Worm (Caenorhabditis elegans): Measurements from ENCODE around the gene F07C6.4.
"Not testable (repeated sequence)": the region's sequence is repeated elsewhere in the genome, so short reads cannot be mapped to it uniquely, and the experiment has no call there.

The F07C6.4 gene

DNA sequence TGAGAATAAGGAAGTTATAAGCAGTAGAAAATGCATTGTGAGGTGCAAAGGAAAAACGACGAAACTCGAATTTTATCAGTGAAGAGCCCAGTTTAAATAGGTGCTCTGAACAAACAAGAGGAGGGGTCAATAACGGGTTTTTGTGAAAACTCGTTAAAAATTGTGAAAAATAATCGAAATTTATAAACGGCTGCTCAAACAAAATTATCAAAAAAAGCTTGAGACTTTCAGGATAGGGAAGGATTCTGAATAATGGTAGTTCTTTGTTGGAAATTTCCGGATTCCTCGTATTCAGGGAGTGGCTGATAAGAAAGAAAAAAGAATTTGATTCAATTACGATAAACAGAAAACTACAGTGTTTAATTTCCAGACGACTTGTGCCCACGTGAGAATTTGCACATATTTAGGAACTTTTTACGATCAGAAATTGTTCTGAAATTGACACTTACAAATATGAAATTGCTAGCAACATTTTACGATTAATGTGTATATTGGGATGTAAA is 65.8 kb downstream of the F07C6.4 start, which contains the start of gene clec-187:
clec-187 (minus strand) TSS at position 51 of the 503 bp plus-strand sequence.
- TF ChIP-seq mep-1 (tag; optimal IDR thresholded peaks at IDR 0.05) (no peak), ces-1 (GFP tag; optimal IDR thresholded peaks at IDR 0.05) (no peak), bed-3 (GFP tag; optimal IDR thresholded peaks at IDR 0.05) (no peak), sem-2 (GFP tag; optimal IDR thresholded peaks at IDR 0.05) (no peak), nhr-237 (tag; optimal IDR thresholded peaks at IDR 0.05) (no peak), sptf-1 (tag; optimal IDR thresholded peaks at IDR 0.05) (no peak), ceh-43 (GFP tag; optimal IDR thresholded peaks at IDR 0.05) (no peak), ceh-83 (GFP tag; optimal IDR thresholded peaks at IDR 0.05) (no peak), unc-39 (tag; optimal IDR thresholded peaks at IDR 0.05) (no peak), mab-5 (tag; optimal IDR thresholded peaks at IDR 0.05) (no peak), pha-4 (tag; optimal IDR thresholded peaks at IDR 0.05) (no peak)

DNA sequence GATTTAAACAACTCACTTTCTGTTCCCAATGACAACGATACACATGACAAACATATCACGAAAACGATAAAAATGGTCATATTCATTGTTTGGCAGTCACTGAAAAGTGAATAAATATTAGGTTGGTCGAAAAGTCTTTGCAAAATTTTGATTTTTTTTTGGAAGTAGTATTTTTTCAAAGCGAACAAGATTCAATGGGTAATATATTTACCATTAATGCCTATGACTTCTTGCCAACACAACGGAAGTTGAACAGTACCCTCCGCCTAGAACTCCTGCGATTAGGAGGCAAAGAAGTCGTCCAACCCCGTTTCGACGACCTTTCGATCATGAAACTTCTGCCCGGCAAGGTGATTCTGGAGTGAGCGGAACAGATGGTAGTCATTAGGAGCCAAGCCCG is 69.5 kb downstream of the F07C6.4 start, which contains the start of gene ZK896.1:
ZK896.1 (minus strand) TSS at position 101 of the 400 bp plus-strand sequence.
- not testable (repeated sequence) for TF ChIP-seq tbx-8 (GFP tag; optimal IDR thresholded peaks at IDR 0.05); pha-4 (tag; optimal IDR thresholded peaks at IDR 0.05); nhr-76 (tag; optimal IDR thresholded peaks at IDR 0.05)

DNA sequence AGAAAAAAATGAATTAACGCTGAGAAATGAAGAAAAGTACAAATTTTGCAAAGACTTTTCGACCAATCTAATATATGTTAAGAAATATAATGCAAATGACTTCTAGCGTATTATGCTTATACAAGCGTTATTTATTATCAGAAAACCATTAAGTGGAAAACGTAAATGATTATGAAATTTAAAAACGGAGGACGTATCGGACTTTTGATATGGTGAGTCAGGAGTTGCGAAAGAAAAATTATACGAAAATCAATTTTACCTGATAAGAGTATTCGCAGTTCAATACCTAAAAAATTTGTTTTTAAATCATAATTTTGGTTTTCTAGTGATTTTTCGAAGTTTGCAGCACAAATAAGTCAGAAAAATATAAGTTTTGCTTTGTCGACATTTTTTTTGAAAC is 70.8 kb downstream of the F07C6.4 start:
- TF ChIP-seq elt-1 (tag; optimal IDR thresholded peaks at IDR 0.05; ENCODE audit: borderline replicate concordance, insufficient read depth), result no peak
- TF ChIP-seq ces-1 (GFP tag; optimal IDR thresholded peaks at IDR 0.05), result no peak
- no peak for TF ChIP-seq M03D4.4 (tag; optimal IDR thresholded peaks at IDR 0.05)
- no peak for TF ChIP-seq sem-2 (GFP tag; optimal IDR thresholded peaks at IDR 0.05)

DNA sequence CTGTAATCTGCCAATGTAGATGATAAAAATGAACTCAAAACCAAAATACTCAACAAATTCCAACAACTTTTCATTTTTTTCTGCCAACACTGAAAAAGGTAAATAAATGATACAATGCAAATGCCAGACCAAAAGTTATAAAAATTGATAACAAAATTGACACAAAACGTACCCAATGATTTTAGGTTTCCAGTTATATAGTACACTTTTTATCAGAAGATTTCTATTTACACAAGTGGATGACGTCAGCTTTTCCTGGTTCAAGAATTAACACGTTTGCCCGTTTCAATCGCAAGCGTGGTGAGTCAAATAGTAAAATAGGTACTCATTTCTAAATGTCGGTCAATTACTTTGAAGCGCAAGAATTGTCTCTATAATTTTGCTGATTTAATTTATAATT is 73.8 kb downstream of the F07C6.4 start, which contains the start of gene ZK896.5:
ZK896.5 (minus strand) TSS at position 89 of the 400 bp plus-strand sequence.
- TF ChIP-seq blmp-1 (tag; optimal IDR thresholded peaks at IDR 0.05), result no peak
- TF ChIP-seq unc-120 (tag; optimal IDR thresholded peaks at IDR 0.05; ENCODE audit: poor library complexity, severe bottlenecking), result no peak
- TF ChIP-seq nhr-28 (tag; optimal IDR thresholded peaks at IDR 0.05), result no peak
- TF ChIP-seq snpc-4 (tag; optimal IDR thresholded peaks at IDR 0.05), result no peak
- TF ChIP-seq lin-32 (GFP tag; optimal IDR thresholded peaks at IDR 0.05), result no peak
- no peak for TF ChIP-seq sem-2 (GFP tag; optimal IDR thresholded peaks at IDR 0.05)
